Worm (Caenorhabditis elegans) whole organism, L1 larva: ENCODE data around the gene K07F5.16.

Source experiments
- C04F5.9 ChIP-seq: sonication (generic microtip); optimal IDR thresholded peaks from 2 replicates; lab custom pipeline; 2016; ENCODE audit warnings: missing genetic modification characterization, missing compliant biosample characterization
- C16A3.4 ChIP-seq: fragments of 150-350 bp; optimal IDR thresholded peaks from 2 replicates; lab custom pipeline; 2014; ENCODE audit warnings: missing biosample characterization, missing genetic modification characterization
- C34B4.2 ChIP-seq: sonication (generic microtip); optimal IDR thresholded peaks from 2 replicates; lab custom pipeline; 2017; ENCODE audit warnings: mild to moderate bottlenecking, missing genetic modification characterization, missing compliant biosample characterization
- Y116A8C.19 ChIP-seq: sonication (generic microtip); optimal IDR thresholded peaks from 2 replicates; lab custom pipeline; 2016; ENCODE audit warnings: missing compliant biosample characterization, missing genetic modification characterization, borderline replicate concordance
- aha-1 ChIP-seq: fragments of 150-350 bp; optimal IDR thresholded peaks from 2 replicates; lab custom pipeline; 2014; ENCODE audit warnings: missing biosample characterization, missing genetic modification characterization
- ama-1 ChIP-seq: fragments of 150-350 bp; optimal IDR thresholded peaks from 2 replicates; lab custom pipeline; 2014
- blmp-1 ChIP-seq: fragments of 150-350 bp; optimal IDR thresholded peaks from 2 replicates; lab custom pipeline; 2014; ENCODE audit warnings: missing biosample characterization, missing genetic modification characterization
- ceh-63 ChIP-seq: fragments of 200-800 bp; sonication (Bioruptor generic); optimal IDR thresholded peaks from 2 replicates; lab custom pipeline; 2018; ENCODE audit warnings: mild to moderate bottlenecking, missing genetic modification characterization, missing compliant biosample characterization
- ceh-8 ChIP-seq: fragments of 200-800 bp; sonication (Bioruptor generic); optimal IDR thresholded peaks from 2 replicates; lab custom pipeline; 2018; ENCODE audit warnings: mild to moderate bottlenecking, missing genetic modification characterization, moderate library complexity, missing compliant biosample characterization
- ceh-88 ChIP-seq: fragments of 200-800 bp; sonication (Bioruptor generic); IDR thresholded peaks from 2 replicates; pipeline ENCODE4 v1.3.6; 2022; ENCODE audit warnings: missing genetic modification characterization, missing compliant biosample characterization
- ces-1 ChIP-seq: fragments of 150-350 bp; optimal IDR thresholded peaks from 2 replicates; lab custom pipeline; 2014; ENCODE audit warnings: missing biosample characterization, missing genetic modification reagents, missing genetic modification characterization
- dpl-1 ChIP-seq, 3 experiments: fragments of 150-350 bp in 2 of 3; sonication (generic microtip) in 1 of 3; optimal IDR thresholded peaks; 2 replicates each; lab custom pipeline; 2014 to 2017; ENCODE audit warnings: missing biosample characterization in 3 of 3, missing genetic modification characterization in 3 of 3, missing genetic modification reagents in 3 of 3
- efl-1 ChIP-seq, 4 experiments: fragments of 150-350 bp; optimal IDR thresholded peaks in 3 of 4; peaks in 1 of 4; 1 replicate in 1 of 4; 2 replicates in 3 of 4; lab custom pipeline; 2014; ENCODE audit warnings: missing biosample characterization in 2 of 4, missing genetic modification characterization in 2 of 4, missing genetic modification reagents in 2 of 4
- efl-3 ChIP-seq: fragments of 200-800 bp; sonication (Bioruptor generic); optimal IDR thresholded peaks from 2 replicates; lab custom pipeline; 2018; ENCODE audit warnings: mild to moderate bottlenecking, missing genetic modification characterization, missing compliant biosample characterization
- egl-27 ChIP-seq, 2 experiments: fragments of 150-350 bp in 1 of 2; sonication (generic microtip); optimal IDR thresholded peaks; 3 replicates each; lab custom pipeline; 2017 to 2018; ENCODE audit warnings: missing biosample characterization in 2 of 2, missing genetic modification characterization in 2 of 2, missing genetic modification reagents in 2 of 2
- elt-2 ChIP-seq: sonication (generic microtip); optimal IDR thresholded peaks from 2 replicates; lab custom pipeline; 2016; ENCODE audit warnings: missing genetic modification characterization, mild to moderate bottlenecking, inconsistent platforms, missing compliant biosample characterization, missing genetic modification reagents
- elt-3 ChIP-seq, 6 experiments: fragments of 150-350 bp in 1 of 6; sonication (generic microtip); optimal IDR thresholded peaks; 2 replicates each; lab custom pipeline; 2017 to 2018; ENCODE audit warnings: missing biosample characterization in 6 of 6, missing genetic modification characterization in 6 of 6, inconsistent platforms in 1 of 6
- fkh-10 ChIP-seq: sonication (generic microtip); optimal IDR thresholded peaks from 2 replicates; lab custom pipeline; 2017; ENCODE audit warnings: missing biosample characterization, missing genetic modification reagents, missing genetic modification characterization
- fkh-4 ChIP-seq: sonication (generic microtip); optimal IDR thresholded peaks from 2 replicates; lab custom pipeline; 2016; ENCODE audit warnings: missing compliant biosample characterization, missing genetic modification characterization, borderline replicate concordance
- fkh-8 ChIP-seq: sonication (generic microtip); optimal IDR thresholded peaks from 2 replicates; lab custom pipeline; 2016; ENCODE audit warnings: mild to moderate bottlenecking, missing genetic modification characterization, missing compliant biosample characterization
- fos-1 ChIP-seq: fragments of 150-350 bp; optimal IDR thresholded peaks from 2 replicates; lab custom pipeline; 2014; ENCODE audit warnings: missing biosample characterization, missing genetic modification characterization
- hlh-17 ChIP-seq: fragments of 200-800 bp; sonication (Bioruptor generic); optimal IDR thresholded peaks from 2 replicates; lab custom pipeline; 2018; ENCODE audit warnings: missing genetic modification characterization, mild to moderate bottlenecking, missing compliant biosample characterization, moderate library complexity, borderline replicate concordance
- hlh-4 ChIP-seq: sonication (generic microtip); optimal IDR thresholded peaks from 2 replicates; lab custom pipeline; 2016; ENCODE audit warnings: mild to moderate bottlenecking, missing genetic modification characterization, missing compliant biosample characterization
- isw-1 ChIP-seq: fragments of 200-800 bp; sonication (Bioruptor generic); IDR thresholded peaks from 2 replicates; pipeline ENCODE4 v1.3.6; 2022; ENCODE audit warnings: missing genetic modification characterization, missing compliant biosample characterization
- lin-13 ChIP-seq: fragments of 150-350 bp; optimal IDR thresholded peaks from 2 replicates; lab custom pipeline; 2014; ENCODE audit warnings: missing biosample characterization, missing genetic modification reagents, missing genetic modification characterization
- lin-14 ChIP-seq: fragments of 200-800 bp; sonication (Bioruptor generic); optimal IDR thresholded peaks from 2 replicates; lab custom pipeline; 2018; ENCODE audit warnings: mild to moderate bottlenecking, missing genetic modification characterization, moderate library complexity, missing compliant biosample characterization
- lin-15B ChIP-seq: fragments of 150-350 bp; sonication (generic microtip); optimal IDR thresholded peaks from 3 replicates; lab custom pipeline; 2014; ENCODE audit warnings: missing biosample characterization, missing genetic modification characterization
- lin-39 ChIP-seq: fragments of 150-350 bp; optimal IDR thresholded peaks from 2 replicates; lab custom pipeline; 2014; ENCODE audit warnings: missing biosample characterization, missing genetic modification reagents, missing genetic modification characterization
- lir-3 ChIP-seq: sonication (generic microtip); optimal IDR thresholded peaks from 2 replicates; lab custom pipeline; 2016; ENCODE audit warnings: mild to moderate bottlenecking, missing genetic modification characterization, moderate library complexity, missing compliant biosample characterization; ENCODE audit not compliant: poor library complexity
- lsy-2 ChIP-seq, 2 experiments: fragments of 150-350 bp; optimal IDR thresholded peaks; 2 replicates each; lab custom pipeline; 2014; ENCODE audit warnings: missing biosample characterization in 2 of 2, missing genetic modification characterization in 2 of 2
- mab-9 ChIP-seq: fragments of 200-800 bp; sonication (Bioruptor generic); IDR thresholded peaks from 2 replicates; pipeline ENCODE4 v1.3.6; 2022; ENCODE audit warnings: missing genetic modification reagents, missing genetic modification characterization, missing compliant biosample characterization
- mdl-1 ChIP-seq, 2 experiments: fragments of 150-350 bp; optimal IDR thresholded peaks; 2 replicates each; lab custom pipeline; 2014 to 2017; ENCODE audit warnings: missing biosample characterization in 2 of 2, missing genetic modification characterization in 2 of 2, inconsistent platforms in 1 of 2
- mep-1 ChIP-seq: fragments of 150-350 bp; optimal IDR thresholded peaks from 2 replicates; lab custom pipeline; 2014; ENCODE audit warnings: missing biosample characterization, missing genetic modification characterization
- nhr-237 ChIP-seq: fragments of 150-350 bp; optimal IDR thresholded peaks from 2 replicates; lab custom pipeline; 2014; ENCODE audit warnings: missing biosample characterization, missing genetic modification characterization
- nhr-47 ChIP-seq: sonication (generic microtip); optimal IDR thresholded peaks from 2 replicates; lab custom pipeline; 2016; ENCODE audit warnings: mild to moderate bottlenecking, missing genetic modification characterization, moderate library complexity, missing compliant biosample characterization
- nhr-76 ChIP-seq: sonication (generic microtip); optimal IDR thresholded peaks from 2 replicates; lab custom pipeline; 2017; ENCODE audit warnings: missing biosample characterization, missing genetic modification characterization
- nhr-84 ChIP-seq: sonication (generic microtip); optimal IDR thresholded peaks from 2 replicates; lab custom pipeline; 2017; ENCODE audit warnings: missing biosample characterization, missing genetic modification characterization
- nhr-90 ChIP-seq: sonication (generic microtip); optimal IDR thresholded peaks from 2 replicates; lab custom pipeline; 2016; ENCODE audit warnings: mild to moderate bottlenecking, missing genetic modification characterization, missing compliant biosample characterization; ENCODE audit not compliant: poor library complexity
- pax-3 ChIP-seq: fragments of 200-800 bp; sonication (Bioruptor generic); optimal IDR thresholded peaks from 2 replicates; lab custom pipeline; 2018; ENCODE audit warnings: mild to moderate bottlenecking, missing genetic modification characterization, moderate library complexity, missing compliant biosample characterization
- rnt-1 ChIP-seq: sonication (generic microtip); optimal IDR thresholded peaks from 2 replicates; lab custom pipeline; 2016; ENCODE audit warnings: mild to moderate bottlenecking, missing genetic modification characterization, moderate library complexity, missing compliant biosample characterization
- skn-1 ChIP-seq: fragments of 150-350 bp; optimal IDR thresholded peaks from 2 replicates; lab custom pipeline; 2014; ENCODE audit warnings: missing biosample characterization, missing genetic modification characterization
- snpc-4 ChIP-seq: fragments of 150-350 bp; optimal IDR thresholded peaks from 2 replicates; lab custom pipeline; 2014; ENCODE audit warnings: missing biosample characterization, missing genetic modification characterization
- snu-23 ChIP-seq: sonication (generic microtip); optimal IDR thresholded peaks from 2 replicates; lab custom pipeline; 2016; ENCODE audit warnings: missing genetic modification characterization, missing compliant biosample characterization
- sox-4 ChIP-seq: sonication (generic microtip); optimal IDR thresholded peaks from 2 replicates; lab custom pipeline; 2016; ENCODE audit warnings: missing genetic modification characterization, missing compliant biosample characterization
- sup-37 ChIP-seq: fragments of 200-800 bp; sonication (Bioruptor generic); optimal IDR thresholded peaks from 2 replicates; lab custom pipeline; 2018; ENCODE audit warnings: mild to moderate bottlenecking, missing genetic modification characterization, missing compliant biosample characterization
- swsn-7 ChIP-seq: sonication (generic microtip); optimal IDR thresholded peaks from 2 replicates; lab custom pipeline; 2016; ENCODE audit warnings: missing genetic modification characterization, missing compliant biosample characterization
- tbx-2 ChIP-seq: sonication (generic microtip); optimal IDR thresholded peaks from 2 replicates; lab custom pipeline; 2016; ENCODE audit warnings: missing genetic modification characterization, missing compliant biosample characterization
- unc-130 ChIP-seq: fragments of 150-350 bp; optimal IDR thresholded peaks from 2 replicates; lab custom pipeline; 2017; ENCODE audit warnings: missing biosample characterization, missing genetic modification characterization, inconsistent platforms
- unc-30 ChIP-seq: sonication (generic microtip); optimal IDR thresholded peaks from 2 replicates; lab custom pipeline; 2017; ENCODE audit warnings: missing biosample characterization, missing genetic modification characterization
- unc-62 ChIP-seq: fragments of 150-350 bp; optimal IDR thresholded peaks from 2 replicates; lab custom pipeline; 2014; ENCODE audit warnings: missing biosample characterization, missing genetic modification reagents, missing genetic modification characterization
- vab-15 ChIP-seq: sonication (generic microtip); optimal IDR thresholded peaks from 2 replicates; lab custom pipeline; 2017; ENCODE audit warnings: missing genotype, mild to moderate bottlenecking, missing genetic modification characterization, missing compliant biosample characterization
- xbp-1 ChIP-seq: sonication (generic microtip); optimal IDR thresholded peaks from 2 replicates; lab custom pipeline; 2016; ENCODE audit warnings: missing genetic modification characterization, missing compliant biosample characterization
- ztf-4 ChIP-seq: fragments of 150-350 bp; optimal IDR thresholded peaks from 2 replicates; lab custom pipeline; 2014; ENCODE audit warnings: missing biosample characterization, missing genetic modification characterization

Gene K07F5.16

ce11 chrIV:9884257-9884656, 20.3 kb downstream of the K07F5.16 start, which contains the start of the genes prp-18 and mccc-1 (continued):
- TF ChIP-seq hlh-4 (tag; lab: Kevin White, UChicago) (no peak), fkh-4 (tag; lab: Kevin White, UChicago) (no peak), egl-27 (tag; optimal IDR thresholded peaks at IDR 0.05; lab: Kevin White, UChicago) (no peak), lin-13 (GFP tag; lab: Kevin White, UChicago) (no peak), rnt-1 (tag; lab: Kevin White, UChicago) (peak; percentile 64), sox-4 (tag; lab: Kevin White, UChicago) (no peak), fos-1 (tag; lab: Kevin White, UChicago) (no peak), fkh-8 (tag; lab: Kevin White, UChicago) (no peak), ceh-63 (GFP tag; lab: Kevin White, UChicago) (no peak), vab-15 (no peak), unc-62 (no peak), mdl-1 (tag; optimal IDR thresholded peaks at IDR 0.05; lab: Kevin White, UChicago) (peak in 1 of 2 experiments; percentile 16), hlh-17 (no peak), mep-1 (peak; percentile 74), ceh-88 (GFP tag; lab: Robert Waterston, UW) (no peak), lin-39 (tag; lab: Kevin White, UChicago) (no peak), aha-1 (tag; lab: Kevin White, UChicago) (no peak), nhr-47 (no peak), ztf-4 (no peak), nhr-76 (tag; lab: Kevin White, UChicago) (no peak), unc-30 (tag; lab: Kevin White, UChicago) (no peak), lin-14 (GFP tag; lab: Kevin White, UChicago) (peak; percentile 74), pax-3 (tag; lab: Kevin White, UChicago) (no peak), lsy-2 (tag; optimal IDR thresholded peaks at IDR 0.05; lab: Kevin White, UChicago) (peak in 1 of 2 experiments; percentile 57), snu-23 (GFP tag; lab: Kevin White, UChicago) (peak; percentile 61), ces-1 (GFP tag; lab: Kevin White, UChicago) (no peak), lin-15B (tag; lab: Kevin White, UChicago) (peak; percentile 56), sup-37 (GFP tag; lab: Kevin White, UChicago) (no peak), ceh-8 (GFP tag; lab: Kevin White, UChicago) (no peak), nhr-90 (tag; lab: Kevin White, UChicago) (no peak), C16A3.4 (tag; lab: Kevin White, UChicago) (peak; percentile 62), unc-130 (tag; lab: Kevin White, UChicago) (peak; percentile 9), tbx-2 (tag; lab: Kevin White, UChicago) (no peak), mab-9 (GFP tag; lab: Robert Waterston, UW) (no peak), skn-1 (tag; lab: Kevin White, UChicago) (peak; percentile 28), swsn-7 (tag; lab: Kevin White, UChicago) (peak; percentile 33), isw-1 (peak; percentile 36), dpl-1 (GFP tag; optimal IDR thresholded peaks at IDR 0.05; lab: Kevin White, UChicago) (peak; percentile 43 to 69 (median 60)), elt-2 (tag; lab: Kevin White, UChicago) (no peak), nhr-237 (tag; lab: Kevin White, UChicago) (no peak), ama-1 (no peak), efl-1 (optimal IDR thresholded peaks at IDR 0.05; lab: Kevin White, UChicago) (peak; percentile 67 to 70), efl-1 (GFP tag; optimal IDR thresholded peaks at IDR 0.05 in 1 of 2; lab: Kevin White, UChicago) (peak; percentile 64 to 91), nhr-84 (no peak), lir-3 (no peak), fkh-10 (peak; percentile 8), C34B4.2 (no peak), efl-3 (no peak), elt-3 (tag; optimal IDR thresholded peaks at IDR 0.05; lab: Kevin White, UChicago) (no peak), blmp-1 (tag; lab: Kevin White, UChicago) (peak; percentile 30), snpc-4 (tag; lab: Kevin White, UChicago) (no peak), C04F5.9 (tag; lab: Kevin White, UChicago) (no peak), xbp-1 (tag; lab: Kevin White, UChicago) (peak; percentile 48), Y116A8C.19 (tag; lab: Kevin White, UChicago) (no peak)
